Fruit fly (Drosophila melanogaster): ENCODE measurements around the gene MetRS-m.

The MetRS-m gene

DNA sequence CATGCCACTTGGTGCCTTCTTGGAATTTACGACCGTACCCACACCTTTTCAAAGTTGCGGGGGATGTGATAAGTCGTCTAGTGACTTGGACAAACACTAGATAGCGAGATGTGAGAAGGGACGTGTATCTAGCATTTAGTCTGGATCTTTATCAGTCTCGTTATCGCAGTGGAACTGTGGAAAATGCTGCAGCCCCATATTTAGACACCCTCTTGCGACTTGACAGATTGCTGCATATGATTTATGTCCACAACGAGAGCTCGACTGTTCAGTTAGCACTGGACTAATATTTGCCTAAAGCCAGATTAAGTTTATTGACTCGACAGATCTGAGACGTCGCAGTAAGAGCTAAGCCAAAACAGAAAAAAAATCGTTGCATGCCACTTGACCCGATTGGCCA, 40.1 kb upstream of the MetRS-m start (continued):
- TF ChIP-seq Meics (GFP tag; optimal IDR thresholded peaks at IDR 0.05) (no peak), abd-A (tag; optimal IDR thresholded peaks at IDR 0.05) (no peak), CG6813 (GFP tag; optimal IDR thresholded peaks at IDR 0.05) (peak; percentile 76), Sox102F (GFP tag; optimal IDR thresholded peaks at IDR 0.05) (no peak), pnt (GFP tag; optimal IDR thresholded peaks at IDR 0.05) (no peak), HmgZ (tag; optimal IDR thresholded peaks at IDR 0.05) (peak; percentile 11), PHDP (tag; optimal IDR thresholded peaks at IDR 0.05) (peak; percentile 46), knrl (GFP tag; IDR thresholded peaks at IDR 0.05; ENCODE audit: partially characterized antibody) (no peak), pros (GFP tag; optimal IDR thresholded peaks at IDR 0.05) (peak; percentile 85), CG1792 (GFP tag; optimal IDR thresholded peaks at IDR 0.05) (no peak), danr (GFP tag; IDR thresholded peaks at IDR 0.05) (no peak), Hsf (GFP tag; optimal IDR thresholded peaks at IDR 0.05) (no peak), dan (GFP tag; IDR thresholded peaks at IDR 0.05) (no peak), CG1602 (GFP tag; optimal IDR thresholded peaks at IDR 0.05) (no peak), pan (optimal IDR thresholded peaks at IDR 0.05) (no peak), pan (GFP tag; optimal IDR thresholded peaks at IDR 0.05 in 1 of 2, IDR thresholded peaks at IDR 0.05 in 1 of 2) (no peak), CG18011 (GFP tag; optimal IDR thresholded peaks at IDR 0.05) (no peak), sqz (GFP tag; optimal IDR thresholded peaks at IDR 0.05) (peak; percentile 60), Asciz (GFP tag; optimal IDR thresholded peaks at IDR 0.05) (peak; percentile 77), tgo (GFP tag; IDR thresholded peaks at IDR 0.05) (no peak), CG2202 (tag; optimal IDR thresholded peaks at IDR 0.05) (peak; percentile 30), Sox100B (GFP tag; optimal IDR thresholded peaks at IDR 0.05) (peak; percentile 65), pum (GFP tag; optimal IDR thresholded peaks at IDR 0.05) (no peak), CG14965 (GFP tag; optimal IDR thresholded peaks at IDR 0.05; ENCODE audit: borderline replicate concordance) (no peak), NK7.1 (GFP tag; optimal IDR thresholded peaks at IDR 0.05) (no peak), CG12071 (GFP tag; optimal IDR thresholded peaks at IDR 0.05) (peak; percentile 80), CG8359 (GFP tag; optimal IDR thresholded peaks at IDR 0.05; ENCODE audit: borderline replicate concordance) (peak; percentile 23), bigmax (GFP tag; optimal IDR thresholded peaks at IDR 0.05) (peak; percentile 5), jing (GFP tag; optimal IDR thresholded peaks at IDR 0.05) (no peak), CrebB (tag; optimal IDR thresholded peaks at IDR 0.05) (peak; percentile 16), Bgb (GFP tag; IDR thresholded peaks at IDR 0.05; ENCODE audit: partially characterized antibody) (no peak), z (GFP tag; IDR thresholded peaks at IDR 0.05) (no peak), CG4328 (GFP tag; optimal IDR thresholded peaks at IDR 0.05) (peak; percentile 35), CG9817 (tag; optimal IDR thresholded peaks at IDR 0.05) (no peak), CG14014 (GFP tag; IDR thresholded peaks at IDR 0.05) (0 out of 2 replicates have a peak, but pooled peaks have one; percentile 17), ssp (GFP tag; IDR thresholded peaks at IDR 0.05) (no peak), salm (tag; optimal IDR thresholded peaks at IDR 0.05) (no peak), CG9437 (GFP tag; optimal IDR thresholded peaks at IDR 0.05) (no peak), Blimp-1 (GFP tag; optimal IDR thresholded peaks at IDR 0.05) (peak; percentile 52), lbe (GFP tag; optimal IDR thresholded peaks at IDR 0.05) (no peak), dimm (GFP tag; IDR thresholded peaks at IDR 0.05) (no peak), jigr1 (GFP tag; IDR thresholded peaks at IDR 0.05) (no peak), slbo (GFP tag; IDR thresholded peaks at IDR 0.05) (no peak), CG18262 (tag; optimal IDR thresholded peaks at IDR 0.05) (peak; percentile 40), NC2β (GFP tag; optimal IDR thresholded peaks at IDR 0.05) (peak; percentile 30), wdn (GFP tag; IDR thresholded peaks at IDR 0.05) (no peak), CG15269 (tag; optimal IDR thresholded peaks at IDR 0.05) (no peak), Chrac-16 (GFP tag; optimal IDR thresholded peaks at IDR 0.05) (no peak), ham (GFP tag; IDR thresholded peaks at IDR 0.05) (no peak), Nf-YA (GFP tag; IDR thresholded peaks at IDR 0.05) (no peak), Kr (GFP tag; optimal IDR thresholded peaks at IDR 0.05) (no peak)

Measured in whole organism, embryonic.